Worm (Caenorhabditis elegans) whole organism, L1 larva: ENCODE measurements around the gene R07A4.4.

ENCODE experiments used
- C34B4.2 ChIP-seq: sonication (generic microtip); optimal IDR thresholded peaks from 2 replicates; lab custom pipeline; 2017; ENCODE audit warnings: mild to moderate bottlenecking, missing genetic modification characterization, missing compliant biosample characterization
- F16B12.6 ChIP-seq: fragments of 150-350 bp; optimal IDR thresholded peaks from 2 replicates; lab custom pipeline; 2014; ENCODE audit warnings: missing biosample characterization, missing genetic modification characterization
- Y116A8C.19 ChIP-seq: sonication (generic microtip); optimal IDR thresholded peaks from 2 replicates; lab custom pipeline; 2016; ENCODE audit warnings: missing compliant biosample characterization, missing genetic modification characterization, borderline replicate concordance
- ama-1 ChIP-seq: fragments of 150-350 bp; optimal IDR thresholded peaks from 2 replicates; lab custom pipeline; 2014
- blmp-1 ChIP-seq: fragments of 150-350 bp; optimal IDR thresholded peaks from 2 replicates; lab custom pipeline; 2014; ENCODE audit warnings: missing biosample characterization, missing genetic modification characterization
- ceh-90 ChIP-seq: sonication (generic microtip); optimal IDR thresholded peaks from 2 replicates; lab custom pipeline; 2016; ENCODE audit warnings: missing genetic modification characterization, missing compliant biosample characterization
- ces-1 ChIP-seq: fragments of 150-350 bp; optimal IDR thresholded peaks from 2 replicates; lab custom pipeline; 2014; ENCODE audit warnings: missing biosample characterization, missing genetic modification reagents, missing genetic modification characterization
- dpl-1 ChIP-seq, 3 experiments: fragments of 150-350 bp in 2 of 3; sonication (generic microtip) in 1 of 3; optimal IDR thresholded peaks; 2 replicates each; lab custom pipeline; 2014 to 2017; ENCODE audit warnings: missing biosample characterization in 3 of 3, missing genetic modification characterization in 3 of 3, missing genetic modification reagents in 3 of 3
- egl-27 ChIP-seq, 2 experiments: fragments of 150-350 bp in 1 of 2; sonication (generic microtip); optimal IDR thresholded peaks; 3 replicates each; lab custom pipeline; 2017 to 2018; ENCODE audit warnings: missing biosample characterization in 2 of 2, missing genetic modification characterization in 2 of 2, missing genetic modification reagents in 2 of 2
- elt-2 ChIP-seq: sonication (generic microtip); optimal IDR thresholded peaks from 2 replicates; lab custom pipeline; 2016; ENCODE audit warnings: missing genetic modification characterization, mild to moderate bottlenecking, inconsistent platforms, missing compliant biosample characterization, missing genetic modification reagents
- elt-3 ChIP-seq, 6 experiments: fragments of 150-350 bp in 1 of 6; sonication (generic microtip); optimal IDR thresholded peaks; 2 replicates each; lab custom pipeline; 2017 to 2018; ENCODE audit warnings: missing biosample characterization in 6 of 6, missing genetic modification characterization in 6 of 6, inconsistent platforms in 1 of 6
- ets-5 ChIP-seq: fragments of 200-800 bp; sonication (Bioruptor generic); IDR thresholded peaks from 2 replicates; pipeline ENCODE4 v1.3.6; 2022; ENCODE audit warnings: missing genetic modification characterization, missing compliant biosample characterization
- fkh-8 ChIP-seq: sonication (generic microtip); optimal IDR thresholded peaks from 2 replicates; lab custom pipeline; 2016; ENCODE audit warnings: mild to moderate bottlenecking, missing genetic modification characterization, missing compliant biosample characterization
- fos-1 ChIP-seq: fragments of 150-350 bp; optimal IDR thresholded peaks from 2 replicates; lab custom pipeline; 2014; ENCODE audit warnings: missing biosample characterization, missing genetic modification characterization
- grh-1 ChIP-seq: fragments of 200-800 bp; sonication (Bioruptor generic); IDR thresholded peaks from 2 replicates; pipeline ENCODE4 v1.3.6; 2022; ENCODE audit warnings: missing genetic modification reagents, missing genetic modification characterization, missing compliant biosample characterization
- hlh-17 ChIP-seq: fragments of 200-800 bp; sonication (Bioruptor generic); optimal IDR thresholded peaks from 2 replicates; lab custom pipeline; 2018; ENCODE audit warnings: missing genetic modification characterization, mild to moderate bottlenecking, missing compliant biosample characterization, moderate library complexity, borderline replicate concordance
- irx-1 ChIP-seq: sonication (generic microtip); optimal IDR thresholded peaks from 2 replicates; lab custom pipeline; 2016; ENCODE audit warnings: missing genetic modification characterization, missing compliant biosample characterization
- isw-1 ChIP-seq: fragments of 200-800 bp; sonication (Bioruptor generic); IDR thresholded peaks from 2 replicates; pipeline ENCODE4 v1.3.6; 2022; ENCODE audit warnings: missing genetic modification characterization, missing compliant biosample characterization
- jun-1 ChIP-seq: fragments of 150-350 bp; optimal IDR thresholded peaks from 2 replicates; lab custom pipeline; 2014; ENCODE audit warnings: missing biosample characterization, missing genetic modification reagents, missing genetic modification characterization
- lin-13 ChIP-seq: fragments of 150-350 bp; optimal IDR thresholded peaks from 2 replicates; lab custom pipeline; 2014; ENCODE audit warnings: missing biosample characterization, missing genetic modification reagents, missing genetic modification characterization
- lin-35 ChIP-seq, 2 experiments: fragments of 150-350 bp; optimal IDR thresholded peaks; 2 replicates each; lab custom pipeline; 2014; ENCODE audit warnings: missing biosample characterization in 2 of 2, missing genetic modification characterization in 2 of 2, missing genetic modification reagents in 2 of 2
- lir-3 ChIP-seq: sonication (generic microtip); optimal IDR thresholded peaks from 2 replicates; lab custom pipeline; 2016; ENCODE audit warnings: mild to moderate bottlenecking, missing genetic modification characterization, moderate library complexity, missing compliant biosample characterization; ENCODE audit not compliant: poor library complexity
- lsy-2 ChIP-seq, 2 experiments: fragments of 150-350 bp; optimal IDR thresholded peaks; 2 replicates each; lab custom pipeline; 2014; ENCODE audit warnings: missing biosample characterization in 2 of 2, missing genetic modification characterization in 2 of 2
- mab-9 ChIP-seq: fragments of 200-800 bp; sonication (Bioruptor generic); IDR thresholded peaks from 2 replicates; pipeline ENCODE4 v1.3.6; 2022; ENCODE audit warnings: missing genetic modification reagents, missing genetic modification characterization, missing compliant biosample characterization
- nhr-19 ChIP-seq: fragments of 200-800 bp; sonication (Bioruptor generic); conservative IDR thresholded peaks from 2 replicates; pipeline ENCODE4 v1.3.6; 2022; ENCODE audit warnings: missing genetic modification characterization, missing compliant biosample characterization
- nhr-20 ChIP-seq: sonication (generic microtip); optimal IDR thresholded peaks from 2 replicates; lab custom pipeline; 2016; ENCODE audit warnings: mild to moderate bottlenecking, missing genetic modification characterization, missing compliant biosample characterization
- nhr-28 ChIP-seq: fragments of 150-350 bp; optimal IDR thresholded peaks from 2 replicates; lab custom pipeline; 2014; ENCODE audit warnings: missing biosample characterization, missing genetic modification characterization
- nhr-71 ChIP-seq: sonication (generic microtip); optimal IDR thresholded peaks from 2 replicates; lab custom pipeline; 2016; ENCODE audit warnings: mild to moderate bottlenecking, missing genetic modification characterization, moderate library complexity, missing compliant biosample characterization
- nhr-76 ChIP-seq: sonication (generic microtip); optimal IDR thresholded peaks from 2 replicates; lab custom pipeline; 2017; ENCODE audit warnings: missing biosample characterization, missing genetic modification characterization
- nhr-84 ChIP-seq: sonication (generic microtip); optimal IDR thresholded peaks from 2 replicates; lab custom pipeline; 2017; ENCODE audit warnings: missing biosample characterization, missing genetic modification characterization
- pax-3 ChIP-seq: fragments of 200-800 bp; sonication (Bioruptor generic); optimal IDR thresholded peaks from 2 replicates; lab custom pipeline; 2018; ENCODE audit warnings: mild to moderate bottlenecking, missing genetic modification characterization, moderate library complexity, missing compliant biosample characterization
- snu-23 ChIP-seq: sonication (generic microtip); optimal IDR thresholded peaks from 2 replicates; lab custom pipeline; 2016; ENCODE audit warnings: missing genetic modification characterization, missing compliant biosample characterization
- sox-4 ChIP-seq: sonication (generic microtip); optimal IDR thresholded peaks from 2 replicates; lab custom pipeline; 2016; ENCODE audit warnings: missing genetic modification characterization, missing compliant biosample characterization
- swsn-7 ChIP-seq: sonication (generic microtip); optimal IDR thresholded peaks from 2 replicates; lab custom pipeline; 2016; ENCODE audit warnings: missing genetic modification characterization, missing compliant biosample characterization
- tbx-2 ChIP-seq: sonication (generic microtip); optimal IDR thresholded peaks from 2 replicates; lab custom pipeline; 2016; ENCODE audit warnings: missing genetic modification characterization, missing compliant biosample characterization
- tlp-1 ChIP-seq: fragments of 150-350 bp; optimal IDR thresholded peaks from 2 replicates; lab custom pipeline; 2014; ENCODE audit warnings: missing biosample characterization, missing genetic modification characterization
- unc-86 ChIP-seq: sonication (generic microtip); optimal IDR thresholded peaks from 2 replicates; lab custom pipeline; 2016; ENCODE audit warnings: missing genetic modification characterization, missing compliant biosample characterization
- xbp-1 ChIP-seq: sonication (generic microtip); optimal IDR thresholded peaks from 2 replicates; lab custom pipeline; 2016; ENCODE audit warnings: missing genetic modification characterization, missing compliant biosample characterization
- zag-1 ChIP-seq: fragments of 150-350 bp; optimal IDR thresholded peaks from 2 replicates; lab custom pipeline; 2014; ENCODE audit warnings: missing biosample characterization, missing genetic modification characterization
- zip-4 ChIP-seq: fragments of 200-800 bp; sonication (Bioruptor generic); optimal IDR thresholded peaks from 2 replicates; lab custom pipeline; 2018; ENCODE audit warnings: mild to moderate bottlenecking, missing genetic modification characterization, moderate library complexity, missing compliant biosample characterization
- ztf-4 ChIP-seq: fragments of 150-350 bp; optimal IDR thresholded peaks from 2 replicates; lab custom pipeline; 2014; ENCODE audit warnings: missing biosample characterization, missing genetic modification characterization

R07A4.4 gene

ce11 chrX:10757608-10758007 lies at the start of gene R07A4.4:
Gene R07A4.4, minus strand, starts transcription at chrX:10757708.
- no peak for TF ChIP-seq isw-1
- no peak for TF ChIP-seq ztf-4 (tag; lab: Kevin White, UChicago)
- no peak for TF ChIP-seq lir-3 (tag; lab: Kevin White, UChicago)
- no peak for TF ChIP-seq snu-23 (GFP tag; lab: Kevin White, UChicago)
- no peak for TF ChIP-seq C34B4.2 (tag; lab: Kevin White, UChicago)
- no peak for TF ChIP-seq ceh-90
- no peak for TF ChIP-seq irx-1 (tag; lab: Kevin White, UChicago)
- TF ChIP-seq mab-9 (GFP tag; lab: Robert Waterston, UW): no peak
- TF ChIP-seq zip-4 (GFP tag; lab: Kevin White, UChicago): no peak
- TF ChIP-seq nhr-76: no peak
- no peak for TF ChIP-seq zag-1 (tag; lab: Kevin White, UChicago)
- TF ChIP-seq jun-1 (tag; lab: Kevin White, UChicago): no peak

- TF ChIP-seq unc-86 (tag; lab: Kevin White, UChicago) (no peak), F16B12.6 (tag; lab: Kevin White, UChicago) (no peak), dpl-1 (GFP tag; optimal IDR thresholded peaks at IDR 0.05; lab: Kevin White, UChicago) (no peak), sox-4 (tag; lab: Kevin White, UChicago) (no peak), elt-2 (tag; lab: Kevin White, UChicago) (no peak), tbx-2 (no peak), nhr-28 (tag; lab: Kevin White, UChicago) (no peak), ets-5 (no peak), blmp-1 (tag; lab: Kevin White, UChicago) (no peak)
These were observed 46.9 kb upstream of the R07A4.4 start, which contains the start of gene F31B12.4 for ce11 chrX:10804441-10804840. Gene F31B12.4, plus strand, starts transcription at chrX:10804741.

ce11 chrX:10794647-10795046 lies 37.1 kb upstream of the R07A4.4 start, which contains the start of gene T05A10.6:
Gene T05A10.6, minus strand, starts transcription at chrX:10794747.
- no peak for TF ChIP-seq mab-9 (GFP tag; lab: Robert Waterston, UW)

- TF ChIP-seq ces-1: no peak
- TF ChIP-seq elt-3 (tag; optimal IDR thresholded peaks at IDR 0.05; lab: Kevin White, UChicago): no peak
- no peak for TF ChIP-seq ceh-90
- TF ChIP-seq nhr-20 (tag; lab: Kevin White, UChicago): no peak
- TF ChIP-seq jun-1 (tag; lab: Kevin White, UChicago): no peak
- no peak for TF ChIP-seq lin-35 (GFP tag; optimal IDR thresholded peaks at IDR 0.05; lab: Kevin White, UChicago)
- no peak for TF ChIP-seq fos-1 (tag; lab: Kevin White, UChicago)
These were observed 34.9 kb upstream of the R07A4.4 start, which contains the start of gene vap-2 for ce11 chrX:10792435-10792834. Gene vap-2, minus strand, starts transcription at chrX:10792535.

ce11 chrX:10787203-10787602 lies 29.7 kb upstream of the R07A4.4 start, which contains the start of gene ttr-14:
Gene ttr-14, plus strand, starts transcription at chrX:10787503.
- TF ChIP-seq nhr-71 (tag; lab: Kevin White, UChicago) (no peak), lsy-2 (tag; optimal IDR thresholded peaks at IDR 0.05; lab: Kevin White, UChicago) (no peak), lin-13 (no peak), xbp-1 (tag; lab: Kevin White, UChicago) (no peak), pax-3 (tag; lab: Kevin White, UChicago) (no peak), nhr-20 (tag; lab: Kevin White, UChicago) (no peak), elt-2 (tag; lab: Kevin White, UChicago) (no peak), nhr-19 (no peak), snu-23 (GFP tag; lab: Kevin White, UChicago) (no peak), nhr-84 (tag; lab: Kevin White, UChicago) (no peak)

- TF ChIP-seq ama-1 (lab: Kevin White, UChicago) (no peak), grh-1 (GFP tag; lab: Robert Waterston, UW) (no peak), egl-27 (tag; optimal IDR thresholded peaks at IDR 0.05; lab: Kevin White, UChicago) (no peak), Y116A8C.19 (no peak), hlh-17 (GFP tag; lab: Kevin White, UChicago) (no peak), swsn-7 (tag; lab: Kevin White, UChicago) (no peak), nhr-28 (tag; lab: Kevin White, UChicago) (no peak), fkh-8 (tag; lab: Kevin White, UChicago) (no peak), lin-13 (no peak), nhr-71 (tag; lab: Kevin White, UChicago) (no peak), tlp-1 (tag; lab: Kevin White, UChicago) (no peak)
These were observed 26.3 kb upstream of the R07A4.4 start, which contains the start of gene clc-4 for ce11 chrX:10783822-10784221. Gene clc-4, minus strand, starts transcription at chrX:10783922.
